Fruit fly (Drosophila melanogaster): ENCODE measurements around the gene CG12111.

- no peak for TF ChIP-seq CG5204 (GFP tag; optimal IDR thresholded peaks at IDR 0.05)
- TF ChIP-seq CG7101 (tag; optimal IDR thresholded peaks at IDR 0.05) = no peak
- TF ChIP-seq CG14711 (tag; optimal IDR thresholded peaks at IDR 0.05) = no peak
- TF ChIP-seq CG33017 (tag; optimal IDR thresholded peaks at IDR 0.05) = no peak
- no peak for TF ChIP-seq Mnt (GFP tag; optimal IDR thresholded peaks at IDR 0.05)
- no peak for TF ChIP-seq cic (GFP tag; optimal IDR thresholded peaks at IDR 0.05)
- TF ChIP-seq tj (GFP tag; optimal IDR thresholded peaks at IDR 0.05) = no peak
- no peak for TF ChIP-seq toe (GFP tag; optimal IDR thresholded peaks at IDR 0.05)
- no peak for TF ChIP-seq pad (GFP tag; optimal IDR thresholded peaks at IDR 0.05)
- no peak for TF ChIP-seq Clk (GFP tag; optimal IDR thresholded peaks at IDR 0.05)
- no peak for TF ChIP-seq kay (GFP tag; ENCODE audit: borderline replicate concordance)
- no peak for TF ChIP-seq CG11617 (GFP tag; optimal IDR thresholded peaks at IDR 0.05)
- TF ChIP-seq CG7045 (GFP tag; optimal IDR thresholded peaks at IDR 0.05) = no peak
Measured at dm6 chrX:8616280-8616679, 45.5 kb upstream of the CG12111 start.

Measured in whole organism, adult.